Worm (Caenorhabditis elegans) whole organism, L2 larva: ENCODE data around the gene T01B7.9.

Source experiments
- C34F6.9 ChIP-seq: fragments of 150-350 bp; optimal IDR thresholded peaks from 2 replicates; lab custom pipeline; 2014; ENCODE audit warnings: missing biosample characterization, missing genetic modification characterization
- Y55F3AM.14 ChIP-seq: fragments of 200-800 bp; sonication (Bioruptor generic); optimal IDR thresholded peaks from 2 replicates; lab custom pipeline; 2018; ENCODE audit warnings: mild to moderate bottlenecking, missing genetic modification characterization, missing compliant biosample characterization
- ZK546.5 ChIP-seq: sonication (generic microtip); optimal IDR thresholded peaks from 2 replicates; lab custom pipeline; 2017; ENCODE audit warnings: missing biosample characterization, missing genetic modification characterization
- alr-1 ChIP-seq: fragments of 150-350 bp; optimal IDR thresholded peaks from 2 replicates; lab custom pipeline; 2014; ENCODE audit warnings: missing biosample characterization, missing genetic modification characterization
- ama-1 ChIP-seq: fragments of 150-350 bp; optimal IDR thresholded peaks from 2 replicates; lab custom pipeline; 2018; ENCODE audit warnings: inconsistent platforms
- ceh-82 ChIP-seq: fragments of 150-350 bp; optimal IDR thresholded peaks from 2 replicates; lab custom pipeline; 2014; ENCODE audit warnings: missing biosample characterization, missing genetic modification characterization
- crh-2 ChIP-seq: sonication (generic microtip); optimal IDR thresholded peaks from 2 replicates; lab custom pipeline; 2017; ENCODE audit warnings: missing biosample characterization, missing genetic modification characterization
- dmd-4 ChIP-seq: sonication (generic microtip); optimal IDR thresholded peaks from 2 replicates; lab custom pipeline; 2017; ENCODE audit warnings: missing biosample characterization, missing genetic modification characterization
- elt-3 ChIP-seq: sonication (generic microtip); optimal IDR thresholded peaks from 2 replicates; lab custom pipeline; 2017; ENCODE audit warnings: missing biosample characterization, missing genetic modification characterization
- fos-1 ChIP-seq: fragments of 150-350 bp; optimal IDR thresholded peaks from 2 replicates; lab custom pipeline; 2014; ENCODE audit warnings: missing biosample characterization, missing genetic modification characterization
- gmeb-1 ChIP-seq: fragments of 150-350 bp; optimal IDR thresholded peaks from 2 replicates; lab custom pipeline; 2014; ENCODE audit warnings: missing biosample characterization, missing genetic modification characterization
- lin-11 ChIP-seq: fragments of 150-350 bp; sonication (generic microtip); optimal IDR thresholded peaks from 2 replicates; lab custom pipeline; 2014; ENCODE audit warnings: missing biosample characterization, missing genetic modification characterization, inconsistent platforms, mixed read lengths
- lin-13 ChIP-seq: fragments of 150-350 bp; optimal IDR thresholded peaks from 2 replicates; lab custom pipeline; 2014; ENCODE audit warnings: missing biosample characterization, missing genetic modification reagents, missing genetic modification characterization
- lsy-2 ChIP-seq, 2 experiments: fragments of 150-350 bp in 1 of 2; sonication (generic microtip) in 1 of 2; optimal IDR thresholded peaks; 2 replicates each; lab custom pipeline; 2014 to 2017; ENCODE audit warnings: missing biosample characterization in 2 of 2, missing genetic modification characterization in 2 of 2
- mbf-1 ChIP-seq: sonication (generic microtip); optimal IDR thresholded peaks from 2 replicates; lab custom pipeline; 2017; ENCODE audit warnings: missing biosample characterization, missing genetic modification characterization
- mdl-1 ChIP-seq, 2 experiments: fragments of 150-350 bp in 1 of 2; sonication (generic microtip) in 1 of 2; optimal IDR thresholded peaks; 2 replicates each; lab custom pipeline; 2017; ENCODE audit warnings: missing biosample characterization in 2 of 2, missing genetic modification characterization in 2 of 2
- nhr-12 ChIP-seq: fragments of 150-350 bp; optimal IDR thresholded peaks from 2 replicates; lab custom pipeline; 2014; ENCODE audit warnings: missing biosample characterization, missing genetic modification characterization
- nhr-129 ChIP-seq: fragments of 150-350 bp; optimal IDR thresholded peaks from 2 replicates; lab custom pipeline; 2014; ENCODE audit warnings: missing biosample characterization, missing genetic modification characterization
- nhr-21 ChIP-seq: fragments of 150-350 bp; optimal IDR thresholded peaks from 2 replicates; lab custom pipeline; 2014; ENCODE audit warnings: missing biosample characterization, missing genetic modification characterization
- nhr-237 ChIP-seq: fragments of 150-350 bp; optimal IDR thresholded peaks from 2 replicates; lab custom pipeline; 2014; ENCODE audit warnings: missing biosample characterization, missing genetic modification characterization
- nhr-25 ChIP-seq: fragments of 150-350 bp; sonication (generic microtip); optimal IDR thresholded peaks from 3 replicates; lab custom pipeline; 2014; ENCODE audit warnings: missing biosample characterization, missing genetic modification characterization
- nhr-77 ChIP-seq: fragments of 150-350 bp; optimal IDR thresholded peaks from 2 replicates; lab custom pipeline; 2014; ENCODE audit warnings: missing biosample characterization, missing genetic modification characterization
- peb-1 ChIP-seq: fragments of 150-350 bp; optimal IDR thresholded peaks from 2 replicates; lab custom pipeline; 2014; ENCODE audit warnings: missing biosample characterization, missing genetic modification characterization
- sem-4 ChIP-seq: fragments of 150-350 bp; optimal IDR thresholded peaks from 2 replicates; lab custom pipeline; 2014; ENCODE audit warnings: missing biosample characterization, missing genetic modification reagents, missing genetic modification characterization
- sma-9 ChIP-seq, 2 experiments: fragments of 150-350 bp in 1 of 2; sonication (generic microtip) in 1 of 2; optimal IDR thresholded peaks; 2 replicates each; lab custom pipeline; 2014 to 2016; ENCODE audit warnings: missing genetic modification characterization in 2 of 2, mild to moderate bottlenecking in 1 of 2, missing biosample characterization in 1 of 2, missing compliant biosample characterization in 1 of 2, missing genetic modification reagents in 1 of 2, moderate library complexity in 1 of 2
- unc-55 ChIP-seq: fragments of 150-350 bp; sonication (generic microtip); optimal IDR thresholded peaks from 3 replicates; lab custom pipeline; 2014; ENCODE audit warnings: missing biosample characterization, missing genetic modification reagents, missing genetic modification characterization
- ztf-11 ChIP-seq: sonication (generic microtip); optimal IDR thresholded peaks from 2 replicates; lab custom pipeline; 2017; ENCODE audit warnings: missing biosample characterization, missing genetic modification characterization
- ztf-4 ChIP-seq: fragments of 150-350 bp; optimal IDR thresholded peaks from 2 replicates; lab custom pipeline; 2014; ENCODE audit warnings: missing biosample characterization, missing genetic modification characterization

Gene T01B7.9

ce11 chrII:8684824-8685223 is 41.8 kb downstream of the T01B7.9 start, which contains the start of gene hgap-2:
Gene hgap-2, minus strand, starts transcription at chrII:8684924.
- TF ChIP-seq fos-1: peak; percentile 53
- TF ChIP-seq lin-13 (GFP tag; lab: Kevin White, UChicago): no peak
- no peak for TF ChIP-seq ztf-4

ce11 chrII:8683933-8684332 is 42.7 kb downstream of the T01B7.9 start:
- TF ChIP-seq lin-13 (GFP tag; lab: Kevin White, UChicago) (peak; percentile 72), ZK546.5 (tag; lab: Kevin White, UChicago) (no peak), mbf-1 (tag; lab: Kevin White, UChicago) (no peak), Y55F3AM.14 (no peak), nhr-237 (tag; lab: Kevin White, UChicago) (no peak), ceh-82 (tag; lab: Kevin White, UChicago) (no peak), nhr-21 (tag; lab: Kevin White, UChicago) (no peak), C34F6.9 (peak; percentile 84), nhr-25 (tag; lab: Kevin White, UChicago) (no peak), nhr-129 (no peak), nhr-12 (tag; lab: Kevin White, UChicago) (no peak), mdl-1 (tag; optimal IDR thresholded peaks at IDR 0.05; lab: Kevin White, UChicago) (no peak), ama-1 (lab: Kevin White, UChicago) (no peak), gmeb-1 (tag; lab: Kevin White, UChicago) (no peak), peb-1 (no peak), lin-11 (tag; lab: Kevin White, UChicago) (no peak), ztf-11 (tag; lab: Kevin White, UChicago) (no peak), alr-1 (no peak), fos-1 (peak; percentile 14), crh-2 (tag; lab: Kevin White, UChicago) (peak; percentile 59), unc-55 (GFP tag; lab: Kevin White, UChicago) (peak; percentile 71), lsy-2 (tag; optimal IDR thresholded peaks at IDR 0.05; lab: Kevin White, UChicago) (peak; percentile 38 to 79), dmd-4 (tag; lab: Kevin White, UChicago) (no peak), nhr-77 (tag; lab: Kevin White, UChicago) (no peak), ztf-4 (no peak), sem-4 (no peak), sma-9 (GFP tag; optimal IDR thresholded peaks at IDR 0.05; lab: Kevin White, UChicago) (peak; percentile 49), sma-9 (tag; optimal IDR thresholded peaks at IDR 0.05; lab: Kevin White, UChicago) (no peak), elt-3 (no peak)

ce11 chrII:8679799-8680198 is 46.8 kb downstream of the T01B7.9 start:
- TF ChIP-seq fos-1: peak; percentile 40
- TF ChIP-seq dmd-4 (tag; lab: Kevin White, UChicago): no peak
- TF ChIP-seq, all 48 proteins: peak for 1
